Fruit fly (Drosophila melanogaster): ENCODE measurements around the gene VhaM9.7-a.

The VhaM9.7-a gene

dm6 chr3L:4262384-4262783, at the start of gene VhaM9.7-a, which contains the start of gene CG11586:
Gene VhaM9.7-a, plus strand, starts transcription at chr3L:4262705.
Gene CG11586, minus strand, starts transcription at chr3L:4262470.
- TF ChIP-seq CG13287 (GFP tag; IDR thresholded peaks at IDR 0.05; ENCODE audit: partially characterized antibody), result peak; percentile 80
- no peak for TF ChIP-seq GATAe (GFP tag; conservative IDR thresholded peaks at IDR 0.05)
- peak; percentile 69 for TF ChIP-seq knrl (GFP tag; IDR thresholded peaks at IDR 0.05; ENCODE audit: partially characterized antibody)
- TF ChIP-seq HLHmδ (GFP tag; optimal IDR thresholded peaks at IDR 0.05), result no peak
- TF ChIP-seq CG10654 (GFP tag; optimal IDR thresholded peaks at IDR 0.05), result no peak
- TF ChIP-seq D19A (tag; optimal IDR thresholded peaks at IDR 0.05), result peak; percentile 23
- TF ChIP-seq CG10431 (GFP tag; optimal IDR thresholded peaks at IDR 0.05), result peak; percentile 4
- TF ChIP-seq gem (tag; optimal IDR thresholded peaks at IDR 0.05), result peak; percentile 49
- peak; percentile 73 for TF ChIP-seq Sry-δ (GFP tag; optimal IDR thresholded peaks at IDR 0.05)
- TF ChIP-seq hb (GFP tag; IDR thresholded peaks at IDR 0.05; ENCODE audit: partially characterized antibody), result 0 out of 3 replicates have a peak, but pooled peaks have one; percentile 56
- TF ChIP-seq tap (tag; optimal IDR thresholded peaks at IDR 0.05), result no peak
- no peak for TF ChIP-seq Camta (GFP tag; optimal IDR thresholded peaks at IDR 0.05)
- TF ChIP-seq Eip74EF (GFP tag; optimal IDR thresholded peaks at IDR 0.05), result peak in 1 of 2 experiments; percentile 8
- TF ChIP-seq CG10565 (GFP tag; optimal IDR thresholded peaks at IDR 0.05), result no peak
- TF ChIP-seq oc (tag; optimal IDR thresholded peaks at IDR 0.05), result no peak
- peak; percentile 0 for TF ChIP-seq Mad (GFP tag; optimal IDR thresholded peaks at IDR 0.05)
- no peak for TF ChIP-seq klu (GFP tag; IDR thresholded peaks at IDR 0.05)
- no peak for TF ChIP-seq cato (GFP tag; optimal IDR thresholded peaks at IDR 0.05; ENCODE audit: borderline replicate concordance)
- peak; percentile 75 for TF ChIP-seq Dref (GFP tag; IDR thresholded peaks at IDR 0.05)
- TF ChIP-seq lbe (GFP tag; optimal IDR thresholded peaks at IDR 0.05), result peak; percentile 53
- peak; percentile 37; the same call in 1 of the 2 replicates for TF ChIP-seq CG2129 (GFP tag; IDR thresholded peaks at IDR 0.05; ENCODE audit: partially characterized antibody)
- TF ChIP-seq CG11398 (GFP tag; optimal IDR thresholded peaks at IDR 0.05), result no peak
- TF ChIP-seq CG9876 (GFP tag; optimal IDR thresholded peaks at IDR 0.05), result no peak
- TF ChIP-seq maf-S (GFP tag; optimal IDR thresholded peaks at IDR 0.05), result no peak
- no peak for TF ChIP-seq Sox102F (GFP tag; optimal IDR thresholded peaks at IDR 0.05)
- peak; percentile 6 for TF ChIP-seq CG30403 (GFP tag; optimal IDR thresholded peaks at IDR 0.05)
- no peak for TF ChIP-seq CG12942 (GFP tag; optimal IDR thresholded peaks at IDR 0.05)
- TF ChIP-seq prd (optimal IDR thresholded peaks at IDR 0.05), result no peak
- TF ChIP-seq prd (GFP tag; IDR thresholded peaks at IDR 0.05), result no peak
- peak; percentile 50 for TF ChIP-seq nmo (GFP tag; optimal IDR thresholded peaks at IDR 0.05)
- no peak for TF ChIP-seq CG4404 (GFP tag; IDR thresholded peaks at IDR 0.05)
- TF ChIP-seq Gsc (GFP tag; IDR thresholded peaks at IDR 0.05), result no peak
- no peak for TF ChIP-seq CkIIα-i1 (GFP tag; IDR thresholded peaks at IDR 0.05)
- no peak for TF ChIP-seq CG11723 (GFP tag; optimal IDR thresholded peaks at IDR 0.05)
- TF ChIP-seq zen2 (GFP tag; IDR thresholded peaks at IDR 0.05; ENCODE audit: partially characterized antibody), result no peak; the same call in 1 of the 3 replicates
- TF ChIP-seq CG17186 (GFP tag; optimal IDR thresholded peaks at IDR 0.05), result no peak
- TF ChIP-seq MBD-R2 (GFP tag; IDR thresholded peaks at IDR 0.05), result peak; percentile 80
- TF ChIP-seq tna (GFP tag; IDR thresholded peaks at IDR 0.05; ENCODE audit: partially characterized antibody), result peak; percentile 45; the same call in 1 of the 2 replicates
- no peak for TF ChIP-seq zen (tag; optimal IDR thresholded peaks at IDR 0.05)
- TF ChIP-seq Doc3 (GFP tag; IDR thresholded peaks at IDR 0.05; ENCODE audit: partially characterized antibody), result peak; percentile 73; the same call in 2 of the 3 replicates
- no peak for TF ChIP-seq Poxn (GFP tag; IDR thresholded peaks at IDR 0.05)
- no peak for TF ChIP-seq pros (GFP tag; optimal IDR thresholded peaks at IDR 0.05)
- no peak for TF ChIP-seq tll (GFP tag; optimal IDR thresholded peaks at IDR 0.05)
- TF ChIP-seq amos (GFP tag; IDR thresholded peaks at IDR 0.05; ENCODE audit: partially characterized antibody), result peak; percentile 41; the same call in 1 of the 2 replicates
- TF ChIP-seq CG4424 (GFP tag; optimal IDR thresholded peaks at IDR 0.05), result peak; percentile 19
- no peak for TF ChIP-seq pan (optimal IDR thresholded peaks at IDR 0.05)
- no peak for TF ChIP-seq pan (GFP tag; optimal IDR thresholded peaks at IDR 0.05 in 1 of 2, IDR thresholded peaks at IDR 0.05 in 1 of 2)
- peak; percentile 64; the same call in 2 of the 3 replicates for TF ChIP-seq vnd (GFP tag; IDR thresholded peaks at IDR 0.05; ENCODE audit: partially characterized antibody)
- TF ChIP-seq CG18262 (tag; optimal IDR thresholded peaks at IDR 0.05), result peak; percentile 11
- no peak for TF ChIP-seq ems (GFP tag; optimal IDR thresholded peaks at IDR 0.05)
